Fruit fly (Drosophila melanogaster): ENCODE measurements around the gene PpD3.

dm6 chr3R:9774821-9775220, 27.1 kb downstream of the PpD3 start, which contains the start of gene topi:
- no peak for TF ChIP-seq h (optimal IDR thresholded peaks at IDR 0.05)
- TF ChIP-seq Myc (optimal IDR thresholded peaks at IDR 0.05), result no peak
- no peak for TF ChIP-seq ttk (optimal IDR thresholded peaks at IDR 0.05)

All from Kc167 (cell line).